Worm (Caenorhabditis elegans) whole organism, early embryonic: ENCODE data around the gene otpl-3.

Source experiments
- flt-1 ChIP-seq: fragments of 200-800 bp; sonication (Bioruptor generic); IDR thresholded peaks from 2 replicates; pipeline ENCODE4 v1.3.6; 2022; ENCODE audit warnings: missing genetic modification characterization, missing compliant biosample characterization
- tbx-37 ChIP-seq: fragments of 200-800 bp; sonication (Bioruptor generic); conservative IDR thresholded peaks from 2 replicates; pipeline ENCODE4 v1.3.6; 2022; ENCODE audit warnings: missing genetic modification reagents, missing genetic modification characterization, missing compliant biosample characterization

ce11 chrX:6935430-6935829 is 10.9 kb upstream of the otpl-3 start, which contains the start of gene C16E9.2:
- TF ChIP-seq flt-1 (GFP tag; lab: Robert Waterston, UW) (no peak), tbx-37 (GFP tag; lab: Robert Waterston, UW) (no peak)
